Worm (Caenorhabditis elegans): ENCODE results near the gene Y49E10.29.

Y49E10.29 gene

DNA sequence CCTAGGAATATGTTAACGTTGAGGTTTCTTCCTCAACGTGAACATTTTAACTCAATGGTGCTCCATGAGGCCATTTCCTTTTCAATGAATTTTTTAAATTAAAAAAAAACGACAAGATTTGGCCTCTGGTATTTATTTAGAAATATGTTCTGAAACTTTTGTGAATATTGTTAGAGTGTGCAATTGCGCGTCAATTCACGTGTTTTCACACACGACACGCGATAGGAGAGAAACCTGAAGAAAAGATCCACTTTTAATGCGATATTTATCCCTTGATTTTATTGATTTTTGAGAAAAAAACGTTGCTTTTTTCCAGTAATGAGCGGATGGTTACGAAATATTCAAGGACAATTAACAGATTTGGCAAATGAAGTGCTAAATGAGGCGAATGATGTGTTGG is 30.3 kb downstream of the Y49E10.29 start, which contains the start of gene sql-1 (continued):
- no peak for TF ChIP-seq irx-1 (tag; optimal IDR thresholded peaks at IDR 0.05)
- peak; percentile 19 to 47 for TF ChIP-seq lsy-2 (tag; optimal IDR thresholded peaks at IDR 0.05)
- TF ChIP-seq F16B12.6 (tag; optimal IDR thresholded peaks at IDR 0.05), result peak; percentile 79
- TF ChIP-seq unc-86 (tag; optimal IDR thresholded peaks at IDR 0.05), result no peak
- peak; percentile 25 to 35 for TF ChIP-seq lin-35 (GFP tag; optimal IDR thresholded peaks at IDR 0.05)
- TF ChIP-seq pax-3 (tag; optimal IDR thresholded peaks at IDR 0.05), result no peak
- peak in 1 of 3 experiments; percentile 58 for TF ChIP-seq dpl-1 (GFP tag; optimal IDR thresholded peaks at IDR 0.05)
- no peak for TF ChIP-seq sptf-1 (tag; optimal IDR thresholded peaks at IDR 0.05)
- no peak for TF ChIP-seq xbp-1 (tag; optimal IDR thresholded peaks at IDR 0.05)
- TF ChIP-seq lir-3 (tag; optimal IDR thresholded peaks at IDR 0.05; ENCODE audit: poor library complexity), result no peak
- TF ChIP-seq mep-1 (tag; optimal IDR thresholded peaks at IDR 0.05), result peak; percentile 59
- TF ChIP-seq fkh-10 (GFP tag; optimal IDR thresholded peaks at IDR 0.05), result no peak
- TF ChIP-seq ceh-90 (tag; optimal IDR thresholded peaks at IDR 0.05), result no peak

DNA sequence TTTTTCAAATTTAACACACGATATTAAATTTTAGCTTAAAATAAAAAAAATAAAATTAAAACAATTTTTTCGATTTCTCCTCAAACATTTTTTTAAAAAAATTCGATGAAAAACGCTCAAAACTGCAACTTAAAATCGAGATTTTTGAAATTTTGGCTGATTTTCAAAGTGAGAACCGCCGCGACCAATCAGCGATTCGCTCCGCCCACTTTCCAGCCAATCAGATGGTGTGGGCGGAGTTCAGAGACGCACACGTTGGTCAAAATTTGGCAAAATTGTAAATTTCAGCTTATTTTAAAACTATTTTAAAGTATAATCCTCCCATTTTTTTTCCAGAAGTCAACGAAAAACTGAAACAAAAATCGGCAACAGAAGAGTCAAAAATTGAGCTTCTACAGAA is 41.5 kb downstream of the Y49E10.29 start:
- TF ChIP-seq alr-1 (tag; optimal IDR thresholded peaks at IDR 0.05; ENCODE audit: borderline replicate concordance) (no peak), pag-3 (tag; optimal IDR thresholded peaks at IDR 0.05; ENCODE audit: borderline replicate concordance, insufficient read depth) (no peak), egl-27 (tag; optimal IDR thresholded peaks at IDR 0.05) (no peak), C34B4.2 (tag; optimal IDR thresholded peaks at IDR 0.05) (no peak), fkh-10 (GFP tag; optimal IDR thresholded peaks at IDR 0.05) (no peak), nhr-71 (tag; optimal IDR thresholded peaks at IDR 0.05) (no peak), zip-4 (GFP tag; optimal IDR thresholded peaks at IDR 0.05) (no peak), xbp-1 (tag; optimal IDR thresholded peaks at IDR 0.05) (no peak), fkh-8 (tag; optimal IDR thresholded peaks at IDR 0.05) (no peak), unc-98 (GFP tag; IDR thresholded peaks at IDR 0.05) (no peak), F16B12.6 (tag; optimal IDR thresholded peaks at IDR 0.05) (no peak), pax-3 (tag; optimal IDR thresholded peaks at IDR 0.05) (no peak), vab-15 (tag; optimal IDR thresholded peaks at IDR 0.05) (no peak), ets-5 (GFP tag; IDR thresholded peaks at IDR 0.05) (no peak), dpl-1 (GFP tag; optimal IDR thresholded peaks at IDR 0.05) (no peak), sox-4 (tag; optimal IDR thresholded peaks at IDR 0.05) (no peak), isw-1 (GFP tag; IDR thresholded peaks at IDR 0.05) (no peak), C04F5.9 (tag; optimal IDR thresholded peaks at IDR 0.05) (no peak)

DNA sequence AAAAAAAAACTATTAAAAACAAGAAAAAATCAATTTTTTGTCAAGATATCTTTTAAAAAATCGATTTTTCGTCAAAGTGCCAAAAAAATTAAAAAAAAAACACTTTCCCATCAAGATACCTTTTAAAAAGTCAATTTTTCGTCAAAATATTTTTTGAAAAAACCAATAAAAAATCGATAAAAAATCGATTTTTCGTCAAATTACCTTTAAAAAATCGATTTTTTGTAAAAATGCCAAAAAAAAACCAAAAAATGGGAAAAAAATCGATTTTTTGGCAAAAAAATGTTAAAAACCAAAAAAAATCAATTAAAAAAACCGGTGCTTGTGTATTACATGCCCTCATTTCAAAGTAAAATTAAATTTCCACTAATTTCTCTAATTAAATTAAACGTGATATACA is 48.7 kb downstream of the Y49E10.29 start:
- no peak for TF ChIP-seq jun-1 (tag; optimal IDR thresholded peaks at IDR 0.05)
- TF ChIP-seq fkh-8 (tag; optimal IDR thresholded peaks at IDR 0.05), result no peak
- no peak for TF ChIP-seq nhr-20 (tag; optimal IDR thresholded peaks at IDR 0.05)
- no peak for TF ChIP-seq nhr-71 (tag; optimal IDR thresholded peaks at IDR 0.05)
- no peak for TF ChIP-seq ceh-82 (tag; optimal IDR thresholded peaks at IDR 0.05)

All from whole organism, L1 larva.